Fruit fly (Drosophila melanogaster) whole organism, wandering third instar larva: ENCODE results near the gene CG7320.

ENCODE experiments used
- Abd-B ChIP-seq: fragments of >200 bp; optimal IDR thresholded peaks from 2 replicates; lab custom pipeline; 2017; ENCODE audit warnings: missing biosample characterization, missing genetic modification characterization
- CG9705 ChIP-seq: fragments of 200-800 bp; sonication (Bioruptor generic); optimal IDR thresholded peaks from 2 replicates; lab custom pipeline; 2018; ENCODE audit warnings: missing biosample characterization, mild to moderate bottlenecking, missing genetic modification characterization
- CrebA ChIP-seq: fragments of 200-800 bp; sonication (Bioruptor generic); optimal IDR thresholded peaks from 2 replicates; lab custom pipeline; 2016; ENCODE audit warnings: missing biosample characterization, mild to moderate bottlenecking, missing genetic modification characterization, borderline replicate concordance
- Dif ChIP-seq: fragments of 200-275, 200-300 bp; sonication (Bioruptor generic); optimal IDR thresholded peaks from 2 replicates; lab custom pipeline; 2018; ENCODE audit warnings: missing biosample characterization, missing genetic modification characterization; ENCODE audit not compliant: partially characterized antibody
- GATAd ChIP-seq: sonication (Bioruptor generic); optimal IDR thresholded peaks from 2 replicates; lab custom pipeline; 2016; ENCODE audit warnings: missing biosample characterization, missing genetic modification characterization
- HLH106 ChIP-seq: fragments of 200-800 bp; optimal IDR thresholded peaks from 3 replicates; lab custom pipeline; 2019; ENCODE audit warnings: missing biosample characterization, mild to moderate bottlenecking, missing genetic modification characterization, moderate library complexity
- Hnf4 ChIP-seq: fragments of 200-800 bp; sonication (Bioruptor generic); optimal IDR thresholded peaks from 2 replicates; lab custom pipeline; 2016; ENCODE audit warnings: missing biosample characterization, mild to moderate bottlenecking, missing genetic modification characterization
- Hr78 ChIP-seq: fragments of >200 bp; optimal IDR thresholded peaks from 2 replicates; lab custom pipeline; 2017; ENCODE audit warnings: missing biosample characterization, missing genetic modification characterization
- Hr83 ChIP-seq: fragments of 200-300 bp; sonication (Bioruptor generic); optimal IDR thresholded peaks from 2 replicates; lab custom pipeline; 2016; ENCODE audit warnings: missing biosample characterization, mild to moderate bottlenecking, missing genetic modification characterization, moderate library complexity; ENCODE audit not compliant: poor library complexity, severe bottlenecking
- Mio ChIP-seq: sonication (Bioruptor generic); optimal IDR thresholded peaks from 2 replicates; lab custom pipeline; 2016; ENCODE audit warnings: missing biosample characterization, missing genetic modification characterization
- Myc ChIP-seq: fragments of >200 bp; optimal IDR thresholded peaks from 2 replicates; lab custom pipeline; 2017
- N ChIP-seq: fragments of >200 bp; optimal IDR thresholded peaks from 2 replicates; lab custom pipeline; 2018; ENCODE audit warnings: missing biosample characterization, missing external identifiers, missing genetic modification characterization
- OdsH ChIP-seq: fragments of 200-800 bp; sonication (Bioruptor generic); optimal IDR thresholded peaks from 2 replicates; lab custom pipeline; 2016; ENCODE audit warnings: missing biosample characterization, mild to moderate bottlenecking, missing genetic modification characterization
- Rel ChIP-seq, 2 experiments: fragments of 200-800 bp; sonication (Bioruptor generic) in 1 of 2; optimal IDR thresholded peaks; 2 replicates in 1 of 2; 3 replicates in 1 of 2; lab custom pipeline; 2016 to 2019; ENCODE audit warnings: mild to moderate bottlenecking in 2 of 2, missing biosample characterization in 2 of 2, missing genetic modification characterization in 2 of 2, moderate library complexity in 1 of 2
- Sp1 ChIP-seq: fragments of 200-800 bp; sonication (Bioruptor generic); optimal IDR thresholded peaks from 3 replicates; lab custom pipeline; 2019; ENCODE audit warnings: missing biosample characterization, mild to moderate bottlenecking, missing genetic modification characterization, moderate library complexity
- Vsx2 ChIP-seq: fragments of 200-300, 225-300 bp; sonication (Bioruptor generic); optimal IDR thresholded peaks from 2 replicates; lab custom pipeline; 2018; ENCODE audit warnings: missing biosample characterization, missing genetic modification characterization; ENCODE audit not compliant: partially characterized antibody
- br ChIP-seq: fragments of 200-800 bp; sonication (Bioruptor generic); optimal IDR thresholded peaks from 2 replicates; lab custom pipeline; 2016; ENCODE audit warnings: missing biosample characterization, missing genetic modification characterization
- brk ChIP-seq: fragments of 200-800 bp; sonication (Bioruptor generic); optimal IDR thresholded peaks from 2 replicates; lab custom pipeline; 2016; ENCODE audit warnings: missing biosample characterization, mild to moderate bottlenecking, missing genetic modification characterization
- dl ChIP-seq, 2 experiments: fragments of 175-275, 200-275 bp in 1 of 2; fragments of 200-275 bp in 1 of 2; sonication (Bioruptor generic); optimal IDR thresholded peaks; lab custom pipeline; 2018; ENCODE audit warnings: mild to moderate bottlenecking in 2 of 2, missing biosample characterization in 2 of 2, missing genetic modification characterization in 2 of 2, moderate library complexity in 2 of 2; ENCODE audit not compliant: partially characterized antibody in 2 of 2, insufficient read depth in 1 of 2
- dmrt93B ChIP-seq: fragments of 200-800 bp; sonication (Bioruptor generic); optimal IDR thresholded peaks from 2 replicates; lab custom pipeline; 2018; ENCODE audit warnings: missing biosample characterization, mild to moderate bottlenecking, missing genetic modification characterization
- dsf ChIP-seq: sonication (Bioruptor generic); optimal IDR thresholded peaks from 2 replicates; lab custom pipeline; 2016; ENCODE audit warnings: missing biosample characterization, missing genetic modification characterization, borderline replicate concordance
- h ChIP-seq: fragments of 200-800 bp; sonication (Bioruptor generic); optimal IDR thresholded peaks from 3 replicates; lab custom pipeline; 2016; ENCODE audit warnings: missing biosample characterization, mild to moderate bottlenecking, missing genetic modification characterization
- jim ChIP-seq: fragments of 175-275, 200-325 bp; sonication (Bioruptor generic); optimal IDR thresholded peaks from 2 replicates; lab custom pipeline; 2016; ENCODE audit warnings: missing biosample characterization, mild to moderate bottlenecking, missing genetic modification characterization
- lola ChIP-seq: fragments of >200 bp; optimal IDR thresholded peaks from 2 replicates; lab custom pipeline; 2017; ENCODE audit warnings: missing biosample characterization, missing genetic modification characterization
- psq ChIP-seq: fragments of 200-800 bp; sonication (Bioruptor generic); optimal IDR thresholded peaks from 3 replicates; lab custom pipeline; 2017; ENCODE audit warnings: missing biosample characterization, mild to moderate bottlenecking, missing genetic modification characterization, moderate library complexity
- rgr ChIP-seq: fragments of 200-800 bp; sonication (Bioruptor generic); optimal IDR thresholded peaks from 3 replicates; lab custom pipeline; 2016; ENCODE audit warnings: missing biosample characterization, mild to moderate bottlenecking, missing genetic modification characterization
- sage ChIP-seq: fragments of 200-800 bp; sonication (Bioruptor generic); optimal IDR thresholded peaks from 2 replicates; lab custom pipeline; 2016; ENCODE audit warnings: missing biosample characterization, mild to moderate bottlenecking, missing genetic modification characterization
- sv ChIP-seq: fragments of 200-800 bp; sonication (Bioruptor generic); optimal IDR thresholded peaks from 3 replicates; lab custom pipeline; 2016; ENCODE audit warnings: missing biosample characterization, missing genetic modification characterization
- usp ChIP-seq: fragments of >200 bp; optimal IDR thresholded peaks from 2 replicates; lab custom pipeline; 2017; ENCODE audit warnings: missing biosample characterization, missing genetic modification characterization
- woc ChIP-seq: sonication (Bioruptor generic); optimal IDR thresholded peaks from 2 replicates; lab custom pipeline; 2016; ENCODE audit warnings: missing biosample characterization, mild to moderate bottlenecking, missing genetic modification characterization

Gene CG7320

DNA sequence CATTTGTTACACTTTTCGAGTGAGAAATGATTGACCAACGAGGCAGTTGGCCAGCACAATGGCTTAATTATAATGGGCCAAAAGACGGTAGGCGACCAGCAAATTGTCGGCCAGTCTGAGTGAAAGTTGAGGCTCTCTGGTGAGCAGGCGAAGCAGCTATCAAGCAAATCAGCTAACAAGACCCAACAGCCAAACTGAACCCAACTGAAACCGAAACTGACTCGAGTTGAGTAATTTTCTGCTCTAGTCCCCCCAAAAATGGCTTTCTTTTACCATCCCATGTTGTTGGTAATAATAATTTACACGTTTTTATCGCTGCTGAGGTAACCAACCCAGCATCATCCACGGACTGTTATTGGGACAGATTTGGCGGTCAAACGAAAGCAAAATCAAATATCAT is 38.2 kb upstream of the CG7320 start:
- TF ChIP-seq woc = no peak
- no peak for TF ChIP-seq N (GFP tag; lab: Kevin White, UChicago)
- TF ChIP-seq dl (GFP tag; optimal IDR thresholded peaks at IDR 0.05; lab: Kevin White, UChicago; ENCODE audit: insufficient read depth in 1 of 2, partially characterized antibody in 2 of 2) = no peak
- no peak for TF ChIP-seq Abd-B (GFP tag; lab: Kevin White, UChicago)
- TF ChIP-seq sv (GFP tag; lab: Kevin White, UChicago) = no peak
- no peak for TF ChIP-seq br (GFP tag; lab: Kevin White, UChicago)
- TF ChIP-seq, all 38 proteins: peak for 0

DNA sequence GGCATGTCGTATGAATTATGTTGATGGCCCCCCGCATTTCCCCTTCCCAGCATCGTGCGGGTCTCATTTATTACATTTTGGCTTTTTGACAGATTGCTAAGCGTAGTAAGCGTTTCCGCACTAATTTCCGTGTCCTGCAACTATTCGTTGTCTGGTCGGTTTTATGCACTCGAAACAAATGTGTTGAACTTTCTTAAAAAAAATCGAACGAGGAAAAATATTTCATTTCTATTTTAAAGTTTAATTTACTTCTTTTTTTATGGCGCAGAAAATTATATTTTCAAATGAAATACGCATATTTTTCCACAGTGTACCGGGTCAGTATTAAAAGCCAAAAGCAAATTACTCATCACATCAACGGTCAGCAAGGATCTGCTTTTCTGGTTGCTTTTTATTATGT is 36.5 kb upstream of the CG7320 start:
- TF ChIP-seq woc = no peak
- TF ChIP-seq h (GFP tag; lab: Kevin White, UChicago) = no peak
- no peak for TF ChIP-seq Myc (lab: Kevin White, UChicago)
- TF ChIP-seq Rel (GFP tag; optimal IDR thresholded peaks at IDR 0.05; lab: Kevin White, UChicago) = no peak
- TF ChIP-seq Rel (tag; optimal IDR thresholded peaks at IDR 0.05; lab: Kevin White, UChicago) = no peak
- TF ChIP-seq usp = no peak
- no peak for TF ChIP-seq dmrt93B (GFP tag; lab: Kevin White, UChicago)
- no peak for TF ChIP-seq br (GFP tag; lab: Kevin White, UChicago)
- no peak for TF ChIP-seq HLH106 (tag; lab: Kevin White, UChicago)
- no peak for TF ChIP-seq CG9705
- no peak for TF ChIP-seq N (GFP tag; lab: Kevin White, UChicago)
- TF ChIP-seq psq = no peak
- TF ChIP-seq jim (GFP tag; lab: Kevin White, UChicago) = no peak
- no peak for TF ChIP-seq Hr78 (GFP tag; lab: Kevin White, UChicago)
- TF ChIP-seq Hnf4 (GFP tag; lab: Kevin White, UChicago) = no peak

DNA sequence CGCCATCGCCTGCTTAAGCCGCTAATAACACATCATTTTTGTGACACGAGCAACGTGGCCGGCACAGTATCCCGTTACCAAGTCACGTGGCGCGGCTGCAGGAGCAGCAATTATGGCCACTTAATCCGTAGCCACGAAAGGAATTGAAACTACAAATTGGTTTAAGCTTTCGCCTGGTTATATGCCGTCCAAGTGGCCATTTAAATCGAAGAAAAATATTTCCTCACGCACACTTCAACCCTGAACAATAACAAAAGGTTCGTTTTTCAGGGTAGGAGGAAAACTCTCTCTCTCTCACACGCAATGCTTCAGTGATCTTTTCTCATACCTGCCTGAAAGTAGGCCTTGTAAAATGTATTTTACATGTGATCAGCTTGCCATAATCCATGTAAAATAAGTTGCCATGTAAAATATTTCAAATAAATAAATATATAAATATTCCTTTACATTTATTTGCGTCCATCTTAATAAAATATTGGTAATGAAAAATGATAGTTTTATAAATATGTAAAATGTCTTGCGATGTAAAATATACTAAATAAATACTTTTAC is 34.2 kb upstream of the CG7320 start:
- TF ChIP-seq Myc (lab: Kevin White, UChicago) = peak; percentile 60
- no peak for TF ChIP-seq brk
- TF ChIP-seq Dif (GFP tag; lab: Kevin White, UChicago) = peak; percentile 1

DNA sequence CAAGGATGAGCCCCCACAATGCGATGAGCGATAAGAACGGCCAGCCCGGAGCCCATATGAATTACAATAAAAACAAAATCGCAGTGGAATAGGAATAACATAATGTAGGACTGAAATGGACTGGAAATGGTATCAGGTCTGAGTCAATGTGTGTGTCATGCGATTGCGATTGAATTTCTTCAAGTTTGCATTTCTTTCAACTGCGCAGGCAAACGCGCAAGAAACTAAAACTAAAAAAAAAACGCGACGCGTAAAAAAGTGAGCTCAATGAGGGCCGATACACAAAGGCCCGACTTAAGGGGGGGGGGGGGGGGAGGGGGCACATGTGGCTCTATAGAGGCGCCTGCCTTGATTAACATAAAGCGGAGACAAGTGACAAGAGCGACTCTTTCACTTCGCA is 30.2 kb upstream of the CG7320 start:
- TF ChIP-seq sage (GFP tag; lab: Kevin White, UChicago) (no peak), OdsH (GFP tag; lab: Kevin White, UChicago) (no peak), Sp1 (no peak), HLH106 (tag; lab: Kevin White, UChicago) (no peak), Abd-B (GFP tag; lab: Kevin White, UChicago) (no peak), Myc (lab: Kevin White, UChicago) (no peak), dsf (GFP tag; lab: Kevin White, UChicago) (no peak)

DNA sequence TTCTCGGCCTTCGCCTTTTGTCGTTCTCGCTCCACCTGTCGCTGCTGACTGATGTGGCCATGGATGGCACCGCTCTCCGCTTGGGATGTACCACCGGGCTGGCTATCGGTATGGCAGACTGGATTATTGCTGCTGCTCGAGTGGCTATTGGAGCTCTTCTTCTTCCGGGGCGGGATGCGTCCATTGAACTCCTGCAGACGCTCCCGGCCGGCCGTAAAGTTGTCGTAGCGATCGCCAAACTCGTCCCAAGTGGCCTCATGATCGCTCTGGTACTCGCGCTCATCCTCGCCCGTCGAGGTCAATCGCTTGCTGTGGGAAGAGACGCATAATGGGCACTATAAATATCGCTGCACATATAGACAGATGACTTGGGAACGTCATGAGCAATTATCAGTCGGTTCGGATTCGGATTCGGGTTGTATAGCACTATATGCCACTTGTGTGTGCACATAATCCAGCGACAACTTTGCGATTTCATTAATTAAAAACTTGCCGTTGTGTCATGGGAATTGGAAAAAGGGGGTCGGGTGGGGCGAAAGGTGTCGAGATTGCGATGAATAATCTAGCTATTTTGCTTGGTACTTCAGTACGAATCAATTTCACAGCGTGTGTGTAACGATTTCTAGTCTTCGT is 29.1 kb upstream of the CG7320 start:
- TF ChIP-seq Vsx2 (GFP tag; lab: Kevin White, UChicago) (no peak), Hr83 (no peak), Dif (GFP tag; lab: Kevin White, UChicago) (no peak), Hnf4 (GFP tag; lab: Kevin White, UChicago) (no peak), lola (no peak), Sp1 (no peak), br (GFP tag; lab: Kevin White, UChicago) (no peak), CG9705 (no peak), rgr (no peak), sage (GFP tag; lab: Kevin White, UChicago) (no peak), GATAd (no peak), h (GFP tag; lab: Kevin White, UChicago) (no peak), HLH106 (tag; lab: Kevin White, UChicago) (no peak), Rel (GFP tag; optimal IDR thresholded peaks at IDR 0.05; lab: Kevin White, UChicago) (no peak), Rel (tag; optimal IDR thresholded peaks at IDR 0.05; lab: Kevin White, UChicago) (no peak), Mio (GFP tag; lab: Kevin White, UChicago) (no peak), CrebA (GFP tag; lab: Kevin White, UChicago) (no peak), jim (GFP tag; lab: Kevin White, UChicago) (no peak), psq (no peak)
